Fruit fly (Drosophila melanogaster): ENCODE results near the gene PRL-1.

DNA sequence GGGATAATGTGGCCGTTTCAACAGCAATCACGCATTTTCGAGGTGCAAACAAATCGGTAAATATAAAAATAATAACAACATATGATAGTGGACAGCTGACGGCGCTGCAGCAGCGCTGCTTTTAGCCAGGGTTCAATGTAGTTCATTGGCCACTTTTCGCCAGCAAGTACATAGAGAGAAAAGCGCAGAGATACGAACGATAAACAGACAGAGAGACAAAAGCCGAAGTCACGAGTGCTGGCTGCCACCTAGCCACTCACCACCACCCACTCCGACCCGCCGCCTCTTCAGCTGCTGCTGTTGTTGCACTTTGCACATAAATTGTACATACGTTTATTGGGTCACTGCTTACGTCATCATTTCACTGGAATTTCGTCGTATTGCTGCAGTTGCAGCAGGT lies 25.4 kb upstream of the PRL-1 start:
- no peak for TF ChIP-seq Ets98B (GFP tag; IDR thresholded peaks at IDR 0.05)
- no peak for TF ChIP-seq CG34367 (tag; optimal IDR thresholded peaks at IDR 0.05)
- TF ChIP-seq EcR (GFP tag; optimal IDR thresholded peaks at IDR 0.05): peak; percentile 79
- TF ChIP-seq CG14655 (GFP tag; optimal IDR thresholded peaks at IDR 0.05): no peak
- TF ChIP-seq CG13204 (GFP tag; optimal IDR thresholded peaks at IDR 0.05): no peak
- TF ChIP-seq CG8301 (tag; optimal IDR thresholded peaks at IDR 0.05): no peak
- TF ChIP-seq CG12605 (GFP tag; IDR thresholded peaks at IDR 0.05): 0 out of 2 replicates have a peak, but pooled peaks have one; percentile 22
- no peak for TF ChIP-seq CG9948 (tag; optimal IDR thresholded peaks at IDR 0.05)
- TF ChIP-seq fd96Ca (GFP tag; IDR thresholded peaks at IDR 0.05): peak; percentile 50; the same call in 1 of the 3 replicates
- no peak for TF ChIP-seq CG10348 (GFP tag; IDR thresholded peaks at IDR 0.05)
- no peak for TF ChIP-seq D1 (tag; optimal IDR thresholded peaks at IDR 0.05)
- no peak for TF ChIP-seq Snoo (tag; optimal IDR thresholded peaks at IDR 0.05)

Measured in whole organism, pupa.